Worm (Caenorhabditis elegans): ENCODE results near the gene nhr-127.

- TF ChIP-seq ama-1 (optimal IDR thresholded peaks at IDR 0.05) (no peak), flt-1 (GFP tag; IDR thresholded peaks at IDR 0.05) (no peak), pes-1 (GFP tag; IDR thresholded peaks at IDR 0.05) (no peak), tbx-11 (GFP tag; IDR thresholded peaks at IDR 0.05) (no peak), ceh-13 (GFP tag; optimal IDR thresholded peaks at IDR 0.05) (no peak), ets-7 (tag; optimal IDR thresholded peaks at IDR 0.05) (no peak), hmg-4 (GFP tag; optimal IDR thresholded peaks at IDR 0.05) (no peak)
Measured at ce11 chrV:16218972-16219757, 40.6 kb upstream of the nhr-127 start, which contains the start of gene glc-1.
